Worm (Caenorhabditis elegans) whole organism, young adult: ENCODE data around the gene hum-10.

ENCODE experiments used
- B0019.2 ChIP-seq: fragments of 200-800 bp; sonication (Bioruptor generic); conservative IDR thresholded peaks from 2 replicates; pipeline ENCODE4 v1.3.6; 2022; ENCODE audit warnings: missing genetic modification reagents, missing genetic modification characterization, missing compliant biosample characterization
- B0261.1 ChIP-seq: sonication (generic microtip); optimal IDR thresholded peaks from 2 replicates; lab custom pipeline; 2016; ENCODE audit warnings: mild to moderate bottlenecking, missing genetic modification characterization, moderate library complexity, missing compliant biosample characterization
- B0336.3 ChIP-seq: fragments of 200-800 bp; sonication (Bioruptor generic); IDR thresholded peaks from 2 replicates; pipeline ENCODE4 v1.3.6; 2022; ENCODE audit warnings: missing genetic modification characterization, missing compliant biosample characterization
- C06A6.2 ChIP-seq: fragments of 200-800 bp; sonication (Bioruptor generic); conservative IDR thresholded peaks from 2 replicates; pipeline ENCODE4 v1.3.6; 2022; ENCODE audit warnings: missing genetic modification characterization, missing compliant biosample characterization
- C17E4.6 ChIP-seq: fragments of 200-800 bp; sonication (Bioruptor generic); IDR thresholded peaks from 2 replicates; pipeline ENCODE4 v1.3.6; 2022; ENCODE audit warnings: missing genetic modification reagents, missing genetic modification characterization, missing compliant biosample characterization
- D2030.7 ChIP-seq: fragments of 200-800 bp; sonication (Bioruptor generic); IDR thresholded peaks from 2 replicates; pipeline ENCODE4 v1.3.6; 2022; ENCODE audit warnings: missing genetic modification reagents, missing genetic modification characterization, missing compliant biosample characterization
- F23B12.7 ChIP-seq: sonication (generic microtip); optimal IDR thresholded peaks from 2 replicates; lab custom pipeline; 2017; ENCODE audit warnings: missing genetic modification characterization, mild to moderate bottlenecking, missing compliant biosample characterization, antibody characterized with exemption, moderate library complexity; ENCODE audit not compliant: insufficient read depth
- F33H1.4 ChIP-seq: fragments of 200-800 bp; sonication (Bioruptor generic); IDR thresholded peaks from 2 replicates; pipeline ENCODE4 v1.3.6; 2022; ENCODE audit warnings: missing genetic modification reagents, missing genetic modification characterization, missing compliant biosample characterization
- F37B4.10 ChIP-seq: fragments of 200-800 bp; sonication (Bioruptor generic); IDR thresholded peaks from 2 replicates; pipeline ENCODE4 v1.3.6; 2022; ENCODE audit warnings: missing genetic modification characterization, missing compliant biosample characterization
- F49E8.2 ChIP-seq: sonication (generic microtip); optimal IDR thresholded peaks from 3 replicates; lab custom pipeline; 2017; ENCODE audit warnings: missing genetic modification characterization, mild to moderate bottlenecking, missing compliant biosample characterization, antibody characterized with exemption, moderate library complexity; ENCODE audit not compliant: insufficient read depth
- F57A8.1 ChIP-seq: fragments of 200-800 bp; sonication (Bioruptor generic); optimal IDR thresholded peaks from 2 replicates; lab custom pipeline; 2018; ENCODE audit warnings: mild to moderate bottlenecking, missing genetic modification characterization, moderate library complexity, missing compliant biosample characterization
- F57C9.4 ChIP-seq: sonication (generic microtip); optimal IDR thresholded peaks from 2 replicates; lab custom pipeline; 2017; ENCODE audit warnings: mild to moderate bottlenecking, missing genetic modification characterization, missing compliant biosample characterization
- T26A5.8 ChIP-seq: sonication (generic microtip); optimal IDR thresholded peaks from 2 replicates; lab custom pipeline; 2016; ENCODE audit warnings: missing genetic modification characterization, missing compliant biosample characterization
- Y56A3A.18 ChIP-seq: fragments of 200-800 bp; sonication (Bioruptor generic); IDR thresholded peaks from 2 replicates; pipeline ENCODE4 v1.3.6; 2022; ENCODE audit warnings: missing genetic modification reagents, missing genetic modification characterization, missing compliant biosample characterization
- Y79H2A.3 ChIP-seq: fragments of 200-800 bp; sonication (Bioruptor generic); conservative IDR thresholded peaks from 2 replicates; pipeline ENCODE4 v1.3.6; 2022; ENCODE audit warnings: missing genetic modification reagents, missing genetic modification characterization, missing compliant biosample characterization
- ama-1 ChIP-seq, 3 experiments: fragments of 150-350 bp in 1 of 3; sonication (generic microtip) in 2 of 3; optimal IDR thresholded peaks; 2 replicates each; lab custom pipeline; 2014 to 2018; ENCODE audit warnings: missing biosample characterization in 2 of 3, missing genetic modification characterization in 2 of 3, missing genetic modification reagents in 2 of 3
- attf-3 ChIP-seq: fragments of 200-800 bp; sonication (Bioruptor generic); conservative IDR thresholded peaks from 2 replicates; pipeline ENCODE4 v1.3.6; 2022; ENCODE audit warnings: missing genetic modification reagents, missing genetic modification characterization, missing compliant biosample characterization
- bed-1 ChIP-seq: fragments of 200-800 bp; sonication (Bioruptor generic); IDR thresholded peaks from 2 replicates; pipeline ENCODE4 v1.3.6; 2022; ENCODE audit warnings: missing genetic modification reagents, missing genetic modification characterization, missing compliant biosample characterization
- bed-2 ChIP-seq: fragments of 200-800 bp; sonication (Bioruptor generic); IDR thresholded peaks from 2 replicates; pipeline ENCODE4 v1.3.6; 2022; ENCODE audit warnings: missing genetic modification reagents, missing genetic modification characterization, missing compliant biosample characterization
- ceh-79 ChIP-seq: sonication (generic microtip); optimal IDR thresholded peaks from 2 replicates; lab custom pipeline; 2017; ENCODE audit warnings: mild to moderate bottlenecking, missing genetic modification characterization, missing compliant biosample characterization
- chd-7 ChIP-seq: sonication (generic microtip); optimal IDR thresholded peaks from 2 replicates; lab custom pipeline; 2016; ENCODE audit warnings: mild to moderate bottlenecking, missing genetic modification characterization, moderate library complexity, missing compliant biosample characterization
- die-1 ChIP-seq: sonication (generic microtip); optimal IDR thresholded peaks from 2 replicates; lab custom pipeline; 2016; ENCODE audit warnings: missing genotype, mild to moderate bottlenecking, missing genetic modification characterization, missing compliant biosample characterization
- dpff-1 ChIP-seq: sonication (generic microtip); optimal IDR thresholded peaks from 2 replicates; lab custom pipeline; 2017; ENCODE audit warnings: mild to moderate bottlenecking, missing genetic modification characterization, missing compliant biosample characterization
- efl-1 ChIP-seq: fragments of 150-350 bp; optimal IDR thresholded peaks from 2 replicates; lab custom pipeline; 2014; ENCODE audit warnings: missing biosample characterization, missing genetic modification reagents, missing genetic modification characterization
- egl-44 ChIP-seq: fragments of 200-800 bp; sonication (Bioruptor generic); IDR thresholded peaks from 2 replicates; pipeline ENCODE4 v1.3.6; 2022; ENCODE audit warnings: missing genetic modification reagents, missing genetic modification characterization, missing compliant biosample characterization
- egrh-3 ChIP-seq: fragments of 200-800 bp; sonication (Bioruptor generic); IDR thresholded peaks from 2 replicates; pipeline ENCODE4 v1.3.6; 2022; ENCODE audit warnings: missing genetic modification reagents, missing genetic modification characterization, missing compliant biosample characterization
- ets-4 ChIP-seq: fragments of 200-800 bp; sonication (Bioruptor generic); optimal IDR thresholded peaks from 2 replicates; lab custom pipeline; 2018; ENCODE audit warnings: mild to moderate bottlenecking, missing genetic modification characterization, missing compliant biosample characterization
- fkh-3 ChIP-seq: sonication (generic microtip); optimal IDR thresholded peaks from 2 replicates; lab custom pipeline; 2016; ENCODE audit warnings: mild to moderate bottlenecking, missing genetic modification characterization, missing compliant biosample characterization
- hlh-12 ChIP-seq: sonication (generic microtip); optimal IDR thresholded peaks from 2 replicates; lab custom pipeline; 2016; ENCODE audit warnings: missing genetic modification characterization, missing compliant biosample characterization
- hmg-1.2 ChIP-seq: fragments of 200-800 bp; sonication (Bioruptor generic); IDR thresholded peaks from 2 replicates; pipeline ENCODE4 v1.3.6; 2022; ENCODE audit warnings: missing genetic modification reagents, missing genetic modification characterization, missing compliant biosample characterization
- hrde-1 ChIP-seq: sonication (generic microtip); optimal IDR thresholded peaks from 2 replicates; lab custom pipeline; 2016; ENCODE audit warnings: missing genetic modification characterization, mild to moderate bottlenecking, missing compliant biosample characterization, moderate library complexity, missing genotype, missing genetic modification reagents, borderline replicate concordance
- lsl-1 ChIP-seq: fragments of 200-800 bp; sonication (Bioruptor generic); optimal IDR thresholded peaks from 2 replicates; lab custom pipeline; 2018; ENCODE audit warnings: mild to moderate bottlenecking, missing genetic modification characterization, moderate library complexity, missing compliant biosample characterization
- mel-28 ChIP-seq: sonication (generic microtip); optimal IDR thresholded peaks from 2 replicates; lab custom pipeline; 2016; ENCODE audit warnings: borderline replicate concordance, mild to moderate bottlenecking, missing genetic modification characterization, missing compliant biosample characterization
- nfya-2 ChIP-seq: fragments of 200-800 bp; sonication (Bioruptor generic); IDR thresholded peaks from 2 replicates; pipeline ENCODE4 v1.3.6; 2022; ENCODE audit warnings: missing genetic modification reagents, missing genetic modification characterization, missing compliant biosample characterization
- nhr-120 ChIP-seq: fragments of 200-800 bp; sonication (Bioruptor generic); IDR thresholded peaks from 2 replicates; pipeline ENCODE4 v1.3.6; 2022; ENCODE audit warnings: missing genetic modification characterization, missing compliant biosample characterization
- nhr-80 ChIP-seq: sonication (generic microtip); optimal IDR thresholded peaks from 2 replicates; lab custom pipeline; 2016; ENCODE audit warnings: missing genetic modification characterization, missing compliant biosample characterization
- rec-8 ChIP-seq, 2 experiments: sonication (generic microtip); optimal IDR thresholded peaks; 2 replicates each; lab custom pipeline; 2016; ENCODE audit warnings: mild to moderate bottlenecking in 2 of 2, missing genetic modification characterization in 2 of 2, missing genetic modification reagents in 2 of 2, missing genotype in 2 of 2, missing biosample characterization in 1 of 2, missing compliant biosample characterization in 1 of 2, moderate library complexity in 1 of 2
- snpc-1.3 ChIP-seq: sonication (generic microtip); optimal IDR thresholded peaks from 2 replicates; lab custom pipeline; 2017; ENCODE audit warnings: missing genetic modification characterization, mild to moderate bottlenecking, missing compliant biosample characterization, antibody characterized with exemption, moderate library complexity, missing genotype, missing genetic modification reagents; ENCODE audit not compliant: insufficient read depth
- tbp1 ChIP-seq: fragments of 200-800 bp; sonication (Bioruptor generic); optimal IDR thresholded peaks from 2 replicates; lab custom pipeline; 2018; ENCODE audit warnings: mild to moderate bottlenecking, missing genetic modification characterization, missing compliant biosample characterization
- tbx-9 ChIP-seq: sonication (generic microtip); optimal IDR thresholded peaks from 2 replicates; lab custom pipeline; 2016; ENCODE audit warnings: borderline replicate concordance, missing genetic modification characterization, inconsistent platforms, missing compliant biosample characterization
- unc-130 ChIP-seq: sonication (generic microtip); optimal IDR thresholded peaks from 2 replicates; lab custom pipeline; 2016; ENCODE audit warnings: missing genetic modification reagents, missing genetic modification characterization, missing compliant biosample characterization
- zfh-2 ChIP-seq: fragments of 200-800 bp; sonication (Bioruptor generic); conservative IDR thresholded peaks from 2 replicates; pipeline ENCODE4 v1.3.6; 2022; ENCODE audit warnings: missing genetic modification reagents, missing genetic modification characterization, missing compliant biosample characterization
- zim-3 ChIP-seq: sonication (generic microtip); optimal IDR thresholded peaks from 2 replicates; lab custom pipeline; 2017; ENCODE audit warnings: mild to moderate bottlenecking, missing genetic modification characterization, moderate library complexity, missing compliant biosample characterization
- ztf-25 ChIP-seq: fragments of 200-800 bp; sonication (Bioruptor generic); IDR thresholded peaks from 2 replicates; pipeline ENCODE4 v1.3.6; 2022; ENCODE audit warnings: missing genetic modification reagents, missing genetic modification characterization, missing compliant biosample characterization
- ztf-28 ChIP-seq: fragments of 200-800 bp; sonication (Bioruptor generic); IDR thresholded peaks from 2 replicates; pipeline ENCODE4 v1.3.6; 2022; ENCODE audit warnings: missing genetic modification reagents, missing genetic modification characterization, missing compliant biosample characterization
- ztf-3 ChIP-seq: fragments of 200-800 bp; sonication (Bioruptor generic); optimal IDR thresholded peaks from 2 replicates; lab custom pipeline; 2018; ENCODE audit warnings: mild to moderate bottlenecking, missing genetic modification characterization, missing compliant biosample characterization

Gene hum-10

DNA sequence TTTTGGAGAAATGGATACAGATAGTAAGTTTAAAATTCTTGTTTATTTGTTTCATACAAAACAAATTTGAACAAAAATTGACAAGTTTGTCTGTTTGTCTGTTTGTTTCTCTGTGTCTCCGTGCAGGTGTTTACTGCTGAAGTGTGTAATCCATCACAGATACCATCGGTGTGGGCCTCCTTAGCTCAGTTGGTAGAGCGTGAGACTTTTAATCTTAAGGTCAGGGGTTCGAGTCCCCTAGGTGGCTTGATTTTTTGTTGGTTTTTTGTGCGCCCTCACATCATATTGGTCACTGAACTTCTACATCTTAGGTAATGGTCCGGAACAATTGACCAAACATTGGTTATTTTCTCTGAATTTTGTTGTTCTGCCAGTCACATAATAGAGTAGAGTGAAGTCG, 6.9 kb upstream of the hum-10 start (continued):
- TF ChIP-seq Y79H2A.3 (GFP tag; lab: Robert Waterston, UW) (no peak), mel-28 (tag; lab: Kevin White, UChicago) (no peak), T26A5.8 (no peak), die-1 (tag; lab: Kevin White, UChicago) (peak; percentile 93), zfh-2 (GFP tag; lab: Robert Waterston, UW) (no peak), ets-4 (peak; percentile 12), attf-3 (GFP tag; lab: Robert Waterston, UW) (no peak), egl-44 (peak; percentile 77; the same call in 1 of the 2 replicates), hlh-12 (tag; lab: Kevin White, UChicago) (peak; percentile 8), D2030.7 (GFP tag; lab: Robert Waterston, UW) (peak; percentile 75), ama-1 (optimal IDR thresholded peaks at IDR 0.05; lab: Kevin White, UChicago) (no peak), ama-1 (GFP tag; optimal IDR thresholded peaks at IDR 0.05; lab: Kevin White, UChicago) (peak; percentile 30 to 76), bed-1 (no peak), B0019.2 (GFP tag; lab: Robert Waterston, UW) (no peak), hrde-1 (tag; lab: Kevin White, UChicago) (peak; percentile 29), fkh-3 (tag; lab: Kevin White, UChicago) (peak; percentile 23), snpc-1.3 (tag; lab: Kevin White, UChicago) (peak; percentile 62), tbp1 (GFP tag; lab: Kevin White, UChicago) (peak; percentile 99), ztf-25 (GFP tag; lab: Robert Waterston, UW) (peak; percentile 88), F57C9.4 (tag; lab: Kevin White, UChicago) (no peak), dpff-1 (tag; lab: Kevin White, UChicago) (no peak), F23B12.7 (tag; lab: Kevin White, UChicago) (peak; percentile 77), nhr-120 (GFP tag; lab: Robert Waterston, UW) (no peak), Y56A3A.18 (GFP tag; lab: Robert Waterston, UW) (peak; percentile 88), chd-7 (tag; lab: Kevin White, UChicago) (peak; percentile 77), F49E8.2 (tag; lab: Kevin White, UChicago) (no peak), unc-130 (GFP tag; lab: Kevin White, UChicago) (no peak), ztf-3 (GFP tag; lab: Kevin White, UChicago) (no peak), C17E4.6 (0 out of 2 replicates have a peak, but pooled peaks have one; percentile 31), lsl-1 (GFP tag; lab: Kevin White, UChicago) (no peak)

DNA sequence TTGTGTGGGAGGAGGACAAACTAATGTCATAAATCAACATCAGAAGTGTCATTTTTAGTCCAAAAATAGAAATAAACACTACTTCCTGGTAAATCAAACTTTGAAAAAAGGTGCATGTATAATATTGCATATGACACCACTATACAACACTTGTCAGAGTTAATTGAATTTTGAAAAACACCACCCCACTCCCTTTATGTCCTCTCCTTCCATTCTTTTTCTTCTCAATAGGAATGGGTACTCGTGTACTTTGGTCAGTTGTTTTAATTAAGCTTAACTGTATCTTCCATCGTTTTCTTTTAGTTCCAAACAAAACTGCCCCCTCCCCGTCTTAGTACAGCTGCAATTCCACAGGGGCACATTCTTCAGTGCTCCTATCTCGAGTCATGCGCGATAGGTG, 5.4 kb upstream of the hum-10 start:
- TF ChIP-seq egl-44 (no peak), rec-8 (tag; optimal IDR thresholded peaks at IDR 0.05; lab: Kevin White, UChicago) (no peak), tbx-9 (no peak), hlh-12 (tag; lab: Kevin White, UChicago) (no peak), nfya-2 (no peak), F33H1.4 (GFP tag; lab: Robert Waterston, UW) (no peak), bed-2 (no peak)

DNA sequence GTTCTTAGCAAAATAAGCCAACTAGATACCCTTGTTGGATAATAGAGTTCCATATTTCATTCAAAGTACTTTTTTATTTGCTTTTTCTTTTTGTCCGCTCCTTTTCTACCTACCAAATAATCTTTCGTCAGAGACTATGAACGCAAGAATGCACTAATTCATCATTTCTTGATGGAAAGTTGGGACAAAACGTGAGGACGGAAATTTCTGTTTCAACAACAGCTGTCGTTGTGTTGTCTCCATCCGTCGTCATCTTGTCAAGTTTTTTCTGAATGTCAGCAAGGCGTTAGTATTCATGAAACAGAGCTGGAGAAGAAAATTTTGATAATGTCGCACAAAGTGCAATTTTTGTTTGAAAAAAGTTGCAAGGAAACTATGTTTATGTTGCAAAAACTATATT, 2.7 kb upstream of the hum-10 start:
- TF ChIP-seq nhr-80 (tag; lab: Kevin White, UChicago): no peak
- no peak for TF ChIP-seq efl-1 (GFP tag; lab: Kevin White, UChicago)
- no peak for TF ChIP-seq B0261.1
- TF ChIP-seq zim-3 (tag; lab: Kevin White, UChicago): no peak
- TF ChIP-seq ceh-79: no peak
- no peak for TF ChIP-seq egrh-3 (GFP tag; lab: Robert Waterston, UW)
- no peak for TF ChIP-seq chd-7 (tag; lab: Kevin White, UChicago)
- TF ChIP-seq C06A6.2 (GFP tag; lab: Robert Waterston, UW): no peak
- no peak for TF ChIP-seq F37B4.10 (GFP tag; lab: Robert Waterston, UW)
- no peak for TF ChIP-seq snpc-1.3 (tag; lab: Kevin White, UChicago)
- TF ChIP-seq ztf-28: no peak
- TF ChIP-seq hmg-1.2: no peak
- TF ChIP-seq B0336.3 (GFP tag; lab: Robert Waterston, UW): no peak
- no peak for TF ChIP-seq F57A8.1 (GFP tag; lab: Kevin White, UChicago)
- TF ChIP-seq zfh-2 (GFP tag; lab: Robert Waterston, UW): no peak
- no peak for TF ChIP-seq hlh-12 (tag; lab: Kevin White, UChicago)
- no peak for TF ChIP-seq tbp1 (GFP tag; lab: Kevin White, UChicago)
